Fruit fly (Drosophila melanogaster): Measurements from ENCODE around the gene CG10154.

CG10154 gene

DNA sequence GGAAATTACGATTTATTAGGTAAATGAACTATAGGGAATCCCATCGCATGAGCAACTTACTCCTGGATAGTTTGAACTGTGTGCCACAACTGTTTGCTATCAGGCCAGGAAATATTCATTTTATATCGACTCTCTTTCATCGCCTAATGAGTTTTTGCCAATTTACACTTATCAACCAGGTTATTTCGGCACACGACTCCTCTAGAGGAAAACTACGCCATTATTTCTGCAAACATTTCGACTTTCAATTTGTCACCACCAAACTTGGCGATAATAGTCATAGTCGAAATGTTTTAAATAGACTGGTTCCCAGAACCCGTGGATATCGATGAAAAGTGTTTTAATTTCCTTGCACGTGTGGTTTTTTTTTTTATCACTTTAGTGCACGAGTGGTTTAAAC, at the start of gene CG10154:
Gene CG10154, minus strand, starts transcription at position 101 of the 400 bp plus-strand sequence.
- TF ChIP-seq sd (tag; optimal IDR thresholded peaks at IDR 0.05): no peak
- no peak for TF ChIP-seq nom (GFP tag; optimal IDR thresholded peaks at IDR 0.05)
- TF ChIP-seq CG8281 (tag; optimal IDR thresholded peaks at IDR 0.05): no peak
- TF ChIP-seq h (optimal IDR thresholded peaks at IDR 0.05): no peak
- no peak for TF ChIP-seq ara (GFP tag; IDR thresholded peaks at IDR 0.05)

DNA sequence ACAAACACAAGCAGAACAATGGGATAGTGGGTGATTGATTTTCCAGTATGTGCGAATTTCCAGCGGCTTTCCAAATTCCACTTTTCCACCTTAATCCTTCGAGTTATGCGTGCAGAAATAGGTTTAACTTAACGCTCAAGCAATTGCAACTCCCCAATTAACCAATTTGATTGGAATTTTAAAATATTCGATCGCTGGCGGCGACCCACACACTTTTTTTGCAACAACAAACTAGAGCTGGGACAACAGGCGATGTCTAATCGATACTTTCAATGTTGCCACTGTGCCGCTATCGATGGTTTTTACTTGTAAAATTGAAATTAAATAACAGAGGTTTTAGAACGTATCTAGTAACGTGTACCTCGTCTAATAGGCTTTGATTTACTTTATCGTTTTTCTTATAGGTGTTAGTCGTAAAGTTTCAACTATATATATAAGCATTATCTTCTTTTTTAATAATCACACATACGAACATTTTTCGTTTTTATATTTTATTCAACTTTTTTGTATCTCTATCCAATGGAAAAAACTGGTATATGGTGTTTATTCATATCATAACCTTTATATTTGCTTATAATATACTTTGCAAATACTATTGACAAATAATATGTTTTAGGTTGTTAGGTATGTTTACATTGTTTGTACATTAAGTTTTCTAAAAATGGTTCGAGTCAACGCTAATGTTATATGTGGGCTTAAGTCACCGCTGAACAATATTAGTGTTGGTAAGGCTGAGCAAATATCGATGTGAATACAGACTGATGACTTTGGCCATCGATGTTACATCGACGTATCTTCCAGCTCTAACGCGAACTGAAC, 49.3 kb upstream of the CG10154 start, which contains the start of the genes Abp1 and Tgi:
Gene Abp1, minus strand, starts transcription at position 240 of the 819 bp plus-strand sequence.
Gene Tgi, plus strand, starts transcription at position 757 of the 819 bp plus-strand sequence.
- TF ChIP-seq CG13894 (tag; optimal IDR thresholded peaks at IDR 0.05) (peak; percentile 32), Hey (tag; optimal IDR thresholded peaks at IDR 0.05) (no peak), chinmo (GFP tag; IDR thresholded peaks at IDR 0.05; ENCODE audit: partially characterized antibody) (peak; percentile 80; the same call in 2 of the 4 replicates), CG13624 (GFP tag; optimal IDR thresholded peaks at IDR 0.05) (peak; percentile 60), org-1 (GFP tag; optimal IDR thresholded peaks at IDR 0.05) (no peak), CG18262 (tag; optimal IDR thresholded peaks at IDR 0.05) (no peak), nerfin-1 (tag; optimal IDR thresholded peaks at IDR 0.05) (no peak), Ada2b (GFP tag; IDR thresholded peaks at IDR 0.05) (no peak), Hr78 (GFP tag; optimal IDR thresholded peaks at IDR 0.05) (no peak), CG2712 (tag; optimal IDR thresholded peaks at IDR 0.05) (peak; percentile 7), BtbVII (GFP tag; optimal IDR thresholded peaks at IDR 0.05) (no peak), Dp (GFP tag; optimal IDR thresholded peaks at IDR 0.05) (peak; percentile 54), p53 (GFP tag; optimal IDR thresholded peaks at IDR 0.05) (no peak), Mad (GFP tag; optimal IDR thresholded peaks at IDR 0.05) (no peak), Vsx1 (GFP tag; optimal IDR thresholded peaks at IDR 0.05) (no peak), hth (optimal IDR thresholded peaks at IDR 0.05) (no peak), NFAT (GFP tag; IDR thresholded peaks at IDR 0.05) (peak; percentile 65), Stat92E (GFP tag; optimal IDR thresholded peaks at IDR 0.05) (no peak), Lim3 (GFP tag; IDR thresholded peaks at IDR 0.05) (no peak), CG1832 (GFP tag; optimal IDR thresholded peaks at IDR 0.05) (no peak), gce (GFP tag; IDR thresholded peaks at IDR 0.05) (no peak), E2f2 (GFP tag; IDR thresholded peaks at IDR 0.05) (peak; percentile 72), crol (GFP tag; IDR thresholded peaks at IDR 0.05) (no peak), chm (GFP tag; IDR thresholded peaks at IDR 0.05) (peak; percentile 59; the same call in 1 of the 2 replicates), CG2120 (GFP tag; optimal IDR thresholded peaks at IDR 0.05) (peak; percentile 71), Xbp1 (GFP tag; optimal IDR thresholded peaks at IDR 0.05) (peak; percentile 10), CG7987 (GFP tag; optimal IDR thresholded peaks at IDR 0.05) (no peak), aop (GFP tag; IDR thresholded peaks at IDR 0.05) (0 out of 2 replicates have a peak, but pooled peaks have one; percentile 14), ash1 (GFP tag; optimal IDR thresholded peaks at IDR 0.05) (no peak), Ravus (GFP tag; IDR thresholded peaks at IDR 0.05) (no peak), BEAF-32 (GFP tag; optimal IDR thresholded peaks at IDR 0.05) (peak; percentile 91), Antp (GFP tag; optimal IDR thresholded peaks at IDR 0.05) (peak; percentile 47), Dad (GFP tag; optimal IDR thresholded peaks at IDR 0.05) (peak; percentile 29), Poxn (GFP tag; IDR thresholded peaks at IDR 0.05) (no peak), z (GFP tag; IDR thresholded peaks at IDR 0.05) (0 out of 3 replicates have a peak, but pooled peaks have one; percentile 49), jing (GFP tag; optimal IDR thresholded peaks at IDR 0.05) (no peak), oc (tag; optimal IDR thresholded peaks at IDR 0.05) (no peak), usp (GFP tag; optimal IDR thresholded peaks at IDR 0.05) (no peak), CG4404 (GFP tag; IDR thresholded peaks at IDR 0.05) (no peak), toy (GFP tag; IDR thresholded peaks at IDR 0.05) (no peak), MESR4 (GFP tag; optimal IDR thresholded peaks at IDR 0.05) (peak; percentile 34), Taf1 (GFP tag; IDR thresholded peaks at IDR 0.05) (no peak), HLH54F (GFP tag; optimal IDR thresholded peaks at IDR 0.05) (peak; percentile 37)
